Worm (Caenorhabditis elegans) whole organism, mixed stage, embryonic: ENCODE measurements around the gene Y60A3A.8.

Source experiments
- M03D4.4 ChIP-seq: sonication (generic microtip); optimal IDR thresholded peaks from 2 replicates; lab custom pipeline; 2017; ENCODE audit warnings: mild to moderate bottlenecking, missing genetic modification characterization, missing compliant biosample characterization
- ces-1 ChIP-seq: fragments of 150-350 bp; optimal IDR thresholded peaks from 2 replicates; lab custom pipeline; 2014; ENCODE audit warnings: missing biosample characterization, missing genetic modification reagents, missing genetic modification characterization
- elt-1 ChIP-seq: sonication (generic microtip); optimal IDR thresholded peaks from 2 replicates; lab custom pipeline; 2017; ENCODE audit warnings: missing genetic modification characterization, mild to moderate bottlenecking, missing compliant biosample characterization, antibody characterized with exemption, moderate library complexity, borderline replicate concordance; ENCODE audit not compliant: insufficient read depth
- elt-3 ChIP-seq: fragments of 150-350 bp; optimal IDR thresholded peaks from 2 replicates; lab custom pipeline; 2014; ENCODE audit warnings: missing biosample characterization, missing genetic modification characterization
- mab-5 ChIP-seq: fragments of 150-350 bp; optimal IDR thresholded peaks from 2 replicates; lab custom pipeline; 2014; ENCODE audit warnings: missing biosample characterization, missing genetic modification characterization
- mep-1 ChIP-seq: fragments of 150-350 bp; optimal IDR thresholded peaks from 2 replicates; lab custom pipeline; 2017; ENCODE audit warnings: missing biosample characterization, missing genetic modification reagents, missing genetic modification characterization, inconsistent platforms
- nhr-12 ChIP-seq: fragments of 150-350 bp; optimal IDR thresholded peaks from 2 replicates; lab custom pipeline; 2014; ENCODE audit warnings: missing biosample characterization, missing genetic modification characterization
- nhr-237 ChIP-seq: fragments of 150-350 bp; optimal IDR thresholded peaks from 2 replicates; lab custom pipeline; 2014; ENCODE audit warnings: missing biosample characterization, missing genetic modification characterization
- pha-4 ChIP-seq: fragments of 150-350 bp; optimal IDR thresholded peaks from 2 replicates; lab custom pipeline; 2018; ENCODE audit warnings: missing biosample characterization, missing genetic modification reagents, missing genetic modification characterization
- snpc-4 ChIP-seq: fragments of 150-350 bp; optimal IDR thresholded peaks from 2 replicates; lab custom pipeline; 2014; ENCODE audit warnings: missing biosample characterization, missing genetic modification characterization
- unc-39 ChIP-seq: fragments of 150-350 bp; optimal IDR thresholded peaks from 2 replicates; lab custom pipeline; 2014; ENCODE audit warnings: missing biosample characterization, missing genetic modification characterization
- unc-62 ChIP-seq: fragments of 150-350 bp; optimal IDR thresholded peaks from 2 replicates; lab custom pipeline; 2014; ENCODE audit warnings: missing biosample characterization, missing genetic modification reagents, missing genetic modification characterization
- ztf-11 ChIP-seq: fragments of 150-350 bp; optimal IDR thresholded peaks from 2 replicates; lab custom pipeline; 2014; ENCODE audit warnings: missing biosample characterization, missing genetic modification characterization

DNA sequence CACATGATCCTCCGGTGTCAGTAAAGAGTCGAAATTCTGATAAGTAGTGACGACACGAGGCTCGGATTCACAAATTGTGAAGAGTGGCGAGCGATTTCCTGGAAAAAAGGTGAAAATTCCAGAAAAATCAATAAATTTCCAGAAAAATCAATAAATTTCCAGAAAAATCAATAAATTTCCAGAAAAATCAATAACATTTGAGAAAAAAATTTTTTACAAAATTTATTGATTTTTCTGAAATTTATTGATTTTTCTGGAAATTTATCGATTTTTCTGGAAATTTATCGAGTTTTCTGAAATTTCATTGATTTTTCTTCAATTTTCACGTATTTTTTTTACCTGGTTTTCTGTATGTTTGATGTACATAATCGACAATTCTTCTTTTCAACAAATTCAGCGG, 43.8 kb upstream of the Y60A3A.8 start:
- TF ChIP-seq unc-39 (tag; lab: Kevin White, UChicago) (no peak), mep-1 (tag; lab: Kevin White, UChicago) (no peak), ztf-11 (tag; lab: Kevin White, UChicago) (no peak), mab-5 (tag; lab: Kevin White, UChicago) (no peak), ces-1 (GFP tag; lab: Kevin White, UChicago) (no peak), nhr-237 (tag; lab: Kevin White, UChicago) (no peak), unc-62 (GFP tag; lab: Kevin White, UChicago) (no peak), elt-3 (no peak), snpc-4 (tag; lab: Kevin White, UChicago) (no peak), M03D4.4 (tag; lab: Kevin White, UChicago) (no peak), nhr-12 (tag; lab: Kevin White, UChicago) (no peak), pha-4 (no peak), elt-1 (tag; lab: Kevin White, UChicago) (no peak)
